Fruit fly (Drosophila melanogaster) whole organism, prepupa: ENCODE results near the gene upSET.

ENCODE experiments used
- CG10631 ChIP-seq: fragments of 200-800 bp; sonication (Bioruptor generic); optimal IDR thresholded peaks from 2 replicates; lab custom pipeline; 2016; ENCODE audit warnings: missing biosample characterization, missing genetic modification characterization
- CG10669 ChIP-seq: fragments of 200-800 bp; sonication (Bioruptor generic); optimal IDR thresholded peaks from 3 replicates; lab custom pipeline; 2018; ENCODE audit warnings: missing biosample characterization, mild to moderate bottlenecking, missing genetic modification characterization, moderate library complexity
- CG6163 ChIP-seq: fragments of 200-800 bp; sonication (Bioruptor generic); IDR thresholded peaks from 3 replicates; pipeline ENCODE4 v1.3.6; 2022; ENCODE audit warnings: missing biosample characterization, missing genetic modification characterization
- CG6276 ChIP-seq: fragments of 200-800 bp; sonication (Bioruptor generic); optimal IDR thresholded peaks from 2 replicates; lab custom pipeline; 2017; ENCODE audit warnings: missing biosample characterization, mild to moderate bottlenecking, missing genetic modification characterization
- CG6808 ChIP-seq: fragments of 200-800 bp; sonication (Bioruptor generic); optimal IDR thresholded peaks from 3 replicates; lab custom pipeline; 2017; ENCODE audit warnings: missing biosample characterization, missing genetic modification characterization, mild to moderate bottlenecking, moderate library complexity, missing genetic modification reagents
- CG7368 ChIP-seq: fragments of 200-800 bp; sonication (Bioruptor generic); optimal IDR thresholded peaks from 3 replicates; lab custom pipeline; 2016; ENCODE audit warnings: missing biosample characterization, missing genetic modification characterization
- CG9139 ChIP-seq: fragments of 200-800 bp; sonication (Bioruptor generic); optimal IDR thresholded peaks from 3 replicates; lab custom pipeline; 2017; ENCODE audit warnings: missing biosample characterization, mild to moderate bottlenecking, missing genetic modification characterization
- Ets96B ChIP-seq: fragments of 200-800 bp; optimal IDR thresholded peaks from 2 replicates; lab custom pipeline; 2019; ENCODE audit warnings: missing biosample characterization, mild to moderate bottlenecking, missing genetic modification characterization, moderate library complexity
- Gug ChIP-seq: fragments of 200-800 bp; sonication (Bioruptor generic); IDR thresholded peaks from 2 replicates; pipeline ENCODE4 v1.3.6; 2022; ENCODE audit warnings: missing biosample characterization, missing genetic modification characterization
- Lpt ChIP-seq: fragments of 200-800 bp; sonication (Bioruptor generic); optimal IDR thresholded peaks from 3 replicates; lab custom pipeline; 2016; ENCODE audit warnings: missing biosample characterization, missing genetic modification characterization
- achi ChIP-seq: fragments of 200-800 bp; sonication (Bioruptor generic); optimal IDR thresholded peaks from 3 replicates; lab custom pipeline; 2016; ENCODE audit warnings: missing biosample characterization, missing genetic modification characterization
- dac ChIP-seq: fragments of 200-800 bp; sonication (Bioruptor generic); optimal IDR thresholded peaks from 2 replicates; lab custom pipeline; 2017; ENCODE audit warnings: missing biosample characterization, mild to moderate bottlenecking, missing genetic modification characterization
- eg ChIP-seq: fragments of 200-800 bp; sonication (Bioruptor generic); IDR thresholded peaks from 3 replicates; pipeline ENCODE4 v1.3.6; 2022; ENCODE audit warnings: missing biosample characterization, missing genetic modification characterization
- fkh ChIP-seq: fragments of 200-800 bp; sonication (Bioruptor generic); optimal IDR thresholded peaks from 3 replicates; lab custom pipeline; 2017; ENCODE audit warnings: missing biosample characterization, mild to moderate bottlenecking, missing genetic modification characterization, moderate library complexity
- vri ChIP-seq: fragments of 200-800 bp; sonication (Bioruptor generic); optimal IDR thresholded peaks from 3 replicates; lab custom pipeline; 2016; ENCODE audit warnings: missing biosample characterization, mild to moderate bottlenecking, missing genetic modification characterization

The upSET gene

dm6 chr3L:14063241-14064064, 61.5 kb downstream of the upSET start (continued):
- peak; percentile 18 for TF ChIP-seq CG10631 (GFP tag; lab: Kevin White, UChicago)
- TF ChIP-seq fkh (GFP tag; lab: Kevin White, UChicago): no peak
- peak; percentile 9 for TF ChIP-seq Lpt
- TF ChIP-seq CG6808 (GFP tag; lab: Kevin White, UChicago): peak; percentile 19
- no peak for TF ChIP-seq dac (GFP tag; lab: Kevin White, UChicago)
- TF ChIP-seq Gug (GFP tag; lab: Robert Waterston, UW): no peak
- no peak for TF ChIP-seq CG9139 (GFP tag; lab: Kevin White, UChicago)
- no peak for TF ChIP-seq vri (GFP tag; lab: Kevin White, UChicago)
- TF ChIP-seq CG7368 (GFP tag; lab: Kevin White, UChicago): no peak
- TF ChIP-seq CG6163 (GFP tag; lab: Robert Waterston, UW): peak; percentile 48; the same call in 2 of the 3 replicates
- TF ChIP-seq CG6276 (GFP tag; lab: Kevin White, UChicago): peak; percentile 5
- no peak for TF ChIP-seq CG10669
- peak; percentile 31 for TF ChIP-seq achi (GFP tag; lab: Kevin White, UChicago)
- TF ChIP-seq, all 60 proteins: peak for 22

dm6 chr3L:14064065-14064414, 62.1 kb downstream of the upSET start:
- TF ChIP-seq eg (GFP tag; lab: Robert Waterston, UW) (0 out of 3 replicates have a peak, but pooled peaks have one; percentile 19), Ets96B (no peak)
- TF ChIP-seq, all 60 proteins: peak for 1
